Fruit fly (Drosophila melanogaster): ENCODE data around the gene mtrm.

The mtrm gene

DNA sequence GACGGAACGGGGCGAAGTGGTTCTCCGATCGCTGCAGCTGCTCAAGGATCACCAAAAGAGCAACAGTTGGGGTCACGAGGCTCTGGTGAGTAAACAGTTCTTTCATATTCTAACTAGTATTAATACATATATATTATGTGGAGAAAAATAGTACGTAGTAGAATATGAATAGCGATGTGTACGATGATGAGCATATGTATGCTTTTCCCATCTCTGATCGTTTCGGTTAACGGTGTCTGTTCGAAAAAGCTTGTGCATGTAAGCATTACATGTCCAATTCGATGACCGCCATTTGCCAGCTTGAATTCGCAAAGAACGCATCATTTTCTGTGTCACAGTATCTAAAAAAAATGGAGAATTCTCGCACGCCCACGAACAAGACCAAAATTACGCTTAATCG, at the start of gene mtrm, which contains the start of gene Oseg1:
TSS of gene mtrm (plus strand) at position 288 of the 400 bp plus-strand sequence.
TSS of gene Oseg1 (minus strand) at position 101 of the 400 bp plus-strand sequence.
- TF ChIP-seq Snoo (tag; optimal IDR thresholded peaks at IDR 0.05) (no peak), EcR (GFP tag; optimal IDR thresholded peaks at IDR 0.05) (no peak), CG10348 (GFP tag; IDR thresholded peaks at IDR 0.05) (no peak), Pif1A (GFP tag; optimal IDR thresholded peaks at IDR 0.05) (no peak), CG8159 (tag; optimal IDR thresholded peaks at IDR 0.05) (no peak), fd96Ca (GFP tag; IDR thresholded peaks at IDR 0.05) (no peak)

dm6 chr3L:8363266-8363665, 49.5 kb upstream of the mtrm start:
- no peak for TF ChIP-seq CG9948 (tag; optimal IDR thresholded peaks at IDR 0.05)
- TF ChIP-seq CG34367 (tag; optimal IDR thresholded peaks at IDR 0.05): no peak
- TF ChIP-seq CG17806 (tag; optimal IDR thresholded peaks at IDR 0.05): no peak
- TF ChIP-seq CG12605 (GFP tag; IDR thresholded peaks at IDR 0.05): no peak

dm6 chr3L:8368694-8369344, 44.0 kb upstream of the mtrm start:
- TF ChIP-seq CG9948 (tag; optimal IDR thresholded peaks at IDR 0.05) (no peak), CG13204 (GFP tag; optimal IDR thresholded peaks at IDR 0.05) (no peak), Pif1A (GFP tag; optimal IDR thresholded peaks at IDR 0.05) (no peak), CG14655 (GFP tag; optimal IDR thresholded peaks at IDR 0.05) (peak; percentile 45), CG32121 (GFP tag; IDR thresholded peaks at IDR 0.05) (no peak), CG8301 (tag; optimal IDR thresholded peaks at IDR 0.05) (peak; percentile 19), rn (GFP tag; IDR thresholded peaks at IDR 0.05) (no peak), CG4496 (GFP tag; IDR thresholded peaks at IDR 0.05) (0 out of 3 replicates have a peak, but pooled peaks have one; percentile 15), Snoo (tag; optimal IDR thresholded peaks at IDR 0.05) (peak; percentile 57)

dm6 chr3L:8369456-8369855, 43.4 kb upstream of the mtrm start:
- TF ChIP-seq Pif1B (GFP tag; optimal IDR thresholded peaks at IDR 0.05) (no peak), CG8301 (tag; optimal IDR thresholded peaks at IDR 0.05) (no peak), CG8159 (tag; optimal IDR thresholded peaks at IDR 0.05) (no peak), CG9948 (tag; optimal IDR thresholded peaks at IDR 0.05) (no peak), Pif1A (GFP tag; optimal IDR thresholded peaks at IDR 0.05) (no peak), CG34367 (tag; optimal IDR thresholded peaks at IDR 0.05) (no peak), CG32121 (GFP tag; IDR thresholded peaks at IDR 0.05) (no peak), rn (GFP tag; IDR thresholded peaks at IDR 0.05) (no peak), EcR (GFP tag; optimal IDR thresholded peaks at IDR 0.05) (no peak), D1 (tag; optimal IDR thresholded peaks at IDR 0.05) (no peak), Snoo (tag; optimal IDR thresholded peaks at IDR 0.05) (no peak), CG14655 (GFP tag; optimal IDR thresholded peaks at IDR 0.05) (no peak), CG10348 (GFP tag; IDR thresholded peaks at IDR 0.05) (no peak), gl (tag; optimal IDR thresholded peaks at IDR 0.05) (no peak), CG15710 (tag; optimal IDR thresholded peaks at IDR 0.05) (no peak), fd96Ca (GFP tag; IDR thresholded peaks at IDR 0.05) (no peak)

dm6 chr3L:8370922-8371321, 41.9 kb upstream of the mtrm start:
- no peak for TF ChIP-seq CG13204 (GFP tag; optimal IDR thresholded peaks at IDR 0.05)
- TF ChIP-seq CG12605 (GFP tag; IDR thresholded peaks at IDR 0.05): no peak
- TF ChIP-seq Snoo (tag; optimal IDR thresholded peaks at IDR 0.05): peak; percentile 64
- no peak for TF ChIP-seq Pif1B (GFP tag; optimal IDR thresholded peaks at IDR 0.05)

DNA sequence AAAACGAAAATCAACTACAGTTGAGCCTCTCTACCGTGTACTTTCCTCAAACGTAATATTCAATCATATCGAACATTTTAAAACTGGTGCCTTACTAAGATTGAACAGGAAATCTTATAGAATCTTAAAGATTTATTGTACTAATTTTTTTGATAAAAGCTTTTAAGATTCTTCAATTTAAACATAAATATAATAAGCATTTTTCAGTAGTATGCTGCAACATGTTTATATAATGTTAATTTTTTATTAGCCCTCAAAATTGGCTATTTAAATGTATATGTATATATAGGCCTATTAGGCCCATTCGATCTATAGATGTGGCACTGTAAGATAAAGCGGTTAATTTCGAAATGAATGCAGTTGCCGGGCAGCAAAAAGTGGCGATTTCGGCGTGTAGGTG, 41.3 kb upstream of the mtrm start:
- TF ChIP-seq rn (GFP tag; IDR thresholded peaks at IDR 0.05) (no peak), Pif1B (GFP tag; optimal IDR thresholded peaks at IDR 0.05) (no peak), CG14655 (GFP tag; optimal IDR thresholded peaks at IDR 0.05) (peak; percentile 1)

- TF ChIP-seq CG13204 (GFP tag; optimal IDR thresholded peaks at IDR 0.05) (peak; percentile 35), EcR (GFP tag; optimal IDR thresholded peaks at IDR 0.05) (no peak), rn (GFP tag; IDR thresholded peaks at IDR 0.05) (no peak)
These were observed 40.8 kb upstream of the mtrm start, which contains the start of gene ImpE1 for dm6 chr3L:8372035-8372434. Gene ImpE1 (plus strand): TSS chr3L:8372405.

DNA sequence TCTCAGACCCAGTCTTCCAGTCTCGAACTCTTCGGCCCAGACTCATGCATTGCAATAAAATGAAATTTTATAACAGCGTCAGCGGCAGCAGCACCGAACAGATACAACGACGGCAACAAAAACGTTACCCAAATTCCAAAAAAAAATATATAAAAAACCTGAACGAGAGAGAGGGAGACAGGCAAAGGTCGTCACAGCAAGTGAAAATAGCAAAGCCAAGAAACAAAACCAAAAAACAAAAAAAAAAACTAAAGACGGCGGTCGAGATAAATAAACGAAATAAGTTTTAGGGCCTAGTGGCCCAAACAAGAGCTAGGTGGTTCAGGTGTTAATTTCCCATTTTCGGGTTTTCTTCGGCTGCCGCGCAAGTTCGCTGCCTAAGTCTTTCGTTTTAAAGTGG, 38.7 kb upstream of the mtrm start:
- no peak for TF ChIP-seq D1 (tag; optimal IDR thresholded peaks at IDR 0.05)
- no peak for TF ChIP-seq CG15710 (tag; optimal IDR thresholded peaks at IDR 0.05)
- TF ChIP-seq Pif1A (GFP tag; optimal IDR thresholded peaks at IDR 0.05): no peak
- TF ChIP-seq fd96Ca (GFP tag; IDR thresholded peaks at IDR 0.05): no peak
- TF ChIP-seq rn (GFP tag; IDR thresholded peaks at IDR 0.05): no peak
- no peak for TF ChIP-seq CG13204 (GFP tag; optimal IDR thresholded peaks at IDR 0.05)
- TF ChIP-seq CG10348 (GFP tag; IDR thresholded peaks at IDR 0.05): no peak
- TF ChIP-seq CG32121 (GFP tag; IDR thresholded peaks at IDR 0.05): no peak
- no peak for TF ChIP-seq Ets98B (GFP tag; IDR thresholded peaks at IDR 0.05)
- no peak for TF ChIP-seq CG4496 (GFP tag; IDR thresholded peaks at IDR 0.05)
- no peak for TF ChIP-seq gl (tag; optimal IDR thresholded peaks at IDR 0.05)
